Fruit fly (Drosophila melanogaster): ENCODE results near the gene CG11309.

Gene CG11309

dm6 chr3L:21253761-21254523 lies 50.5 kb downstream of the CG11309 start:
- no peak for TF ChIP-seq pan (optimal IDR thresholded peaks at IDR 0.05)
- TF ChIP-seq EcR (GFP tag; optimal IDR thresholded peaks at IDR 0.05), result peak; percentile 94 to 95
- TF ChIP-seq usp (GFP tag; optimal IDR thresholded peaks at IDR 0.05), result no peak

dm6 chr3L:21252932-21253760 lies 51.3 kb downstream of the CG11309 start:
- TF ChIP-seq Dll (optimal IDR thresholded peaks at IDR 0.05) (peak; percentile 17), CG8478 (optimal IDR thresholded peaks at IDR 0.05) (no peak), EcR (GFP tag; optimal IDR thresholded peaks at IDR 0.05) (peak; percentile 95 to 97), psq (optimal IDR thresholded peaks at IDR 0.05) (no peak)

- peak in 1 of 2 experiments; percentile 81 for TF ChIP-seq EcR (GFP tag; optimal IDR thresholded peaks at IDR 0.05)
- TF ChIP-seq Dll (optimal IDR thresholded peaks at IDR 0.05), result peak; percentile 2
- no peak for TF ChIP-seq pan (optimal IDR thresholded peaks at IDR 0.05)
These were observed 51.9 kb downstream of the CG11309 start for dm6 chr3L:21252525-21252924.

Data from whole organism.